Fruit fly (Drosophila melanogaster) Kc167 (cell line): ENCODE measurements around the gene Mst84B.

ENCODE experiments used
- Myc ChIP-seq: fragments of >200 bp; optimal IDR thresholded peaks from 2 replicates; lab custom pipeline; 2017; ENCODE audit warnings: missing external identifiers
- Sin3A ChIP-seq: fragments of >200 bp; optimal IDR thresholded peaks from 2 replicates; lab custom pipeline; 2018; ENCODE audit warnings: missing external identifiers
- h ChIP-seq: fragments of >200 bp; optimal IDR thresholded peaks from 3 replicates; lab custom pipeline; 2018; ENCODE audit warnings: missing external identifiers
- insv ChIP-seq: fragments of >200 bp; optimal IDR thresholded peaks from 3 replicates; lab custom pipeline; 2018; ENCODE audit warnings: missing external identifiers
- psq ChIP-seq: fragments of >200 bp; optimal IDR thresholded peaks from 2 replicates; lab custom pipeline; 2017; ENCODE audit warnings: missing external identifiers

DNA sequence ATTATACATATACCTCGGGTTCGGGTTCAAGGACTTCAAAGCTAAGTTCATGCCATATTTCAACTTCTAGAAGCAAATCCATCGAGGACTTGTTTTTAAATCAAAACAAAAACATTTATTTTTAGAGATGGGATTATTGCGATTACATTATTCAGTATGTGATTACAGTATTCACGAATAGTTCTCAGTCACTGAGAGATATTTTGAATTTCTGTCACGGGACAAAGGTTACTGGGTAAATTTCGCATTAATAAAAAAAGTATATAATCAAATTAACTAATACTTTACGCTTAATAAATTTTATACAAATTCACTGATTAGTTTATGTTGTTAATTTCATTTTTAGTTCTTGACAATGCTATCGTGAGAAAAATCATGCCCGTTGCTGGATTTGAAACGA lies 31.6 kb downstream of the Mst84B start:
- no peak for TF ChIP-seq psq (lab: Kevin White, UChicago)
- no peak for TF ChIP-seq Sin3A
- TF ChIP-seq Myc (lab: Kevin White, UChicago) = no peak
- TF ChIP-seq insv (lab: Kevin White, UChicago) = no peak
- TF ChIP-seq h (lab: Kevin White, UChicago) = no peak
